Worm (Caenorhabditis elegans) whole organism, L1 larva: ENCODE measurements around the gene clec-37.

Experiments used
- ceh-63 ChIP-seq: fragments of 200-800 bp; sonication (Bioruptor generic); optimal IDR thresholded peaks from 2 replicates; lab custom pipeline; 2018; ENCODE audit warnings: mild to moderate bottlenecking, missing genetic modification characterization, missing compliant biosample characterization
- fkh-10 ChIP-seq: sonication (generic microtip); optimal IDR thresholded peaks from 2 replicates; lab custom pipeline; 2017; ENCODE audit warnings: missing biosample characterization, missing genetic modification reagents, missing genetic modification characterization
- jun-1 ChIP-seq: fragments of 150-350 bp; optimal IDR thresholded peaks from 2 replicates; lab custom pipeline; 2014; ENCODE audit warnings: missing biosample characterization, missing genetic modification reagents, missing genetic modification characterization
- lin-13 ChIP-seq: fragments of 150-350 bp; optimal IDR thresholded peaks from 2 replicates; lab custom pipeline; 2014; ENCODE audit warnings: missing biosample characterization, missing genetic modification reagents, missing genetic modification characterization
- lin-39 ChIP-seq: fragments of 150-350 bp; optimal IDR thresholded peaks from 2 replicates; lab custom pipeline; 2014; ENCODE audit warnings: missing biosample characterization, missing genetic modification reagents, missing genetic modification characterization
- nhr-20 ChIP-seq: sonication (generic microtip); optimal IDR thresholded peaks from 2 replicates; lab custom pipeline; 2016; ENCODE audit warnings: mild to moderate bottlenecking, missing genetic modification characterization, missing compliant biosample characterization
- nhr-71 ChIP-seq: sonication (generic microtip); optimal IDR thresholded peaks from 2 replicates; lab custom pipeline; 2016; ENCODE audit warnings: mild to moderate bottlenecking, missing genetic modification characterization, moderate library complexity, missing compliant biosample characterization
- pag-3 ChIP-seq: sonication (generic microtip); optimal IDR thresholded peaks from 2 replicates; lab custom pipeline; 2017; ENCODE audit warnings: missing genetic modification characterization, mild to moderate bottlenecking, missing compliant biosample characterization, antibody characterized with exemption, borderline replicate concordance; ENCODE audit not compliant: insufficient read depth
- snpc-4 ChIP-seq: fragments of 150-350 bp; optimal IDR thresholded peaks from 2 replicates; lab custom pipeline; 2014; ENCODE audit warnings: missing biosample characterization, missing genetic modification characterization
- swsn-7 ChIP-seq: sonication (generic microtip); optimal IDR thresholded peaks from 2 replicates; lab custom pipeline; 2016; ENCODE audit warnings: missing genetic modification characterization, missing compliant biosample characterization
- unc-130 ChIP-seq: fragments of 150-350 bp; optimal IDR thresholded peaks from 2 replicates; lab custom pipeline; 2017; ENCODE audit warnings: missing biosample characterization, missing genetic modification characterization, inconsistent platforms
- unc-62 ChIP-seq: fragments of 150-350 bp; optimal IDR thresholded peaks from 2 replicates; lab custom pipeline; 2014; ENCODE audit warnings: missing biosample characterization, missing genetic modification reagents, missing genetic modification characterization
- zag-1 ChIP-seq: fragments of 150-350 bp; optimal IDR thresholded peaks from 2 replicates; lab custom pipeline; 2014; ENCODE audit warnings: missing biosample characterization, missing genetic modification characterization

DNA sequence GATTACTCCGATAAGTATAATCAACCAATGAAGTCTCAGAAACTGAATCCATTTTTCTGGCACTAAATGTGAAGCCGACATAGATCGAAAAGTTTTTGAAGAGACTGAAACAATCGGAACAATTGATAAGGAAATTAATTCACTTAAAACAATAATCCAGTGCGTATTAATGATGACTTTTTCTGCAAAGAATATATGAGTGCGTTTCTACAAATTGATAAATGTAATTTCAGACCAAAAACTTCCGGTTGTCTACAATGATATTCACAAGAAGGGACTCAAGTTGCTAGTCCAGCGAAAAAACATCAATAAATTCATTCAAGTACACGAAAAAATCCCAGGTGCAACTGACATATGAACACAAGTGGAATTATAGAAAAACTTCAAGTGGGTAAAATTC is 17.8 kb upstream of the clec-37 start, which contains the start of gene clec-33:
- TF ChIP-seq unc-62, result no peak
- TF ChIP-seq lin-39 (tag; lab: Kevin White, UChicago), result no peak
- TF ChIP-seq swsn-7 (tag; lab: Kevin White, UChicago), result no peak
- no peak for TF ChIP-seq jun-1
- no peak for TF ChIP-seq fkh-10 (GFP tag; lab: Kevin White, UChicago)
- TF ChIP-seq unc-130 (tag; lab: Kevin White, UChicago), result no peak
- TF ChIP-seq ceh-63, result no peak
- no peak for TF ChIP-seq snpc-4 (tag; lab: Kevin White, UChicago)
- no peak for TF ChIP-seq nhr-20 (tag; lab: Kevin White, UChicago)
- TF ChIP-seq nhr-71 (tag; lab: Kevin White, UChicago), result no peak
- no peak for TF ChIP-seq lin-13 (GFP tag; lab: Kevin White, UChicago)
- TF ChIP-seq pag-3, result no peak
- TF ChIP-seq zag-1 (tag; lab: Kevin White, UChicago), result no peak
